Worm (Caenorhabditis elegans) whole organism, late embryonic: ENCODE data around the gene ula-1.

Experiments used
- ama-1 ChIP-seq: fragments of 150-350 bp; optimal IDR thresholded peaks from 2 replicates; lab custom pipeline; 2014
- elt-2 ChIP-seq: sonication (generic microtip); optimal IDR thresholded peaks from 2 replicates; lab custom pipeline; 2016; ENCODE audit warnings: missing genetic modification reagents, missing genetic modification characterization, missing compliant biosample characterization
- elt-4 ChIP-seq: sonication (generic microtip); optimal IDR thresholded peaks from 2 replicates; lab custom pipeline; 2016; ENCODE audit warnings: missing genetic modification characterization, missing compliant biosample characterization
- fkh-10 ChIP-seq: fragments of 150-350 bp; optimal IDR thresholded peaks from 2 replicates; lab custom pipeline; 2014; ENCODE audit warnings: missing biosample characterization, missing genetic modification reagents, missing genetic modification characterization
- gmeb-2 ChIP-seq: sonication (generic microtip); optimal IDR thresholded peaks from 2 replicates; lab custom pipeline; 2016; ENCODE audit warnings: missing genetic modification characterization, inconsistent platforms, missing compliant biosample characterization
- npax-4 ChIP-seq: sonication (generic microtip); optimal IDR thresholded peaks from 2 replicates; lab custom pipeline; 2016; ENCODE audit warnings: missing genetic modification characterization, missing compliant biosample characterization
- pha-2 ChIP-seq: sonication (generic microtip); optimal IDR thresholded peaks from 2 replicates; lab custom pipeline; 2017; ENCODE audit warnings: mild to moderate bottlenecking, missing genetic modification characterization, missing compliant biosample characterization
- pha-4 ChIP-seq: fragments of 150-350 bp; optimal IDR thresholded peaks from 2 replicates; lab custom pipeline; 2018; ENCODE audit warnings: missing biosample characterization, missing genetic modification reagents, missing genetic modification characterization
- tbx-2 ChIP-seq: sonication (generic microtip); optimal IDR thresholded peaks from 2 replicates; lab custom pipeline; 2016; ENCODE audit warnings: missing genetic modification characterization, missing compliant biosample characterization

ce11 chrIII:4883429-4883828 is 36.7 kb downstream of the ula-1 start, which contains the start of gene clec-5:
- TF ChIP-seq ama-1 (lab: Kevin White, UChicago) (no peak), elt-4 (tag; lab: Kevin White, UChicago) (no peak), pha-4 (no peak), tbx-2 (tag; lab: Kevin White, UChicago) (no peak), elt-2 (tag; lab: Kevin White, UChicago) (no peak), pha-2 (tag; lab: Kevin White, UChicago) (no peak), gmeb-2 (tag; lab: Kevin White, UChicago) (no peak), fkh-10 (GFP tag; lab: Kevin White, UChicago) (no peak), npax-4 (no peak)
